Worm (Caenorhabditis elegans): ENCODE results near the gene H05C05.4.

DNA sequence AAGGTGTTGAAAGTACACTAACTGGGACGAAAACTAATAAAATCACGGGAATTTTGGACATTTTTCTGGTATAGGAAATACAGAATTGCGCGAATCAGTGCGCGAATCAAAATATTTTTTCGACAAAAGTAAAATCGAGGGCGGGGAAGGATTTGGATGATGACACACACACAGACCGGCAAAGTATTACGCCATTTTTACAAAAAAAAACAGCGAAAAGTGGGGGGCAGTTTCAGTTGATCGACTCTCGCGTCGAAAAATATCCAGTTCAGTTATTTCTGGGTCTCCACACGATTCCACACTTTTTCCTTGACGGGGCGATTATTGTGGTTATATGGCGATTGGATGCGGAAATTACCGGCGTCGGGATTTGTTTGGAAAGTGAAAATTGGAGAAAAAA, at the start of gene H05C05.4:
- no peak for TF ChIP-seq scrt-1 (GFP tag; IDR thresholded peaks at IDR 0.05)
- no peak for TF ChIP-seq ama-1 (optimal IDR thresholded peaks at IDR 0.05)
